Worm (Caenorhabditis elegans) whole organism, L4 larva: ENCODE data around the gene R10E11.6.

Experiments used
- D1046.2 ChIP-seq: fragments of 200-800 bp; sonication (Bioruptor generic); IDR thresholded peaks from 2 replicates; pipeline ENCODE4 v1.3.6; 2022; ENCODE audit warnings: missing genetic modification characterization, missing compliant biosample characterization
- F10B5.3 ChIP-seq: sonication (generic microtip); optimal IDR thresholded peaks from 2 replicates; lab custom pipeline; 2016; ENCODE audit warnings: mild to moderate bottlenecking, missing genetic modification characterization, missing compliant biosample characterization
- F37D6.2 ChIP-seq: sonication (generic microtip); optimal IDR thresholded peaks from 2 replicates; lab custom pipeline; 2016; ENCODE audit warnings: mild to moderate bottlenecking, missing genetic modification characterization, missing compliant biosample characterization
- F44E2.7 ChIP-seq: fragments of 200-800 bp; sonication (Bioruptor generic); IDR thresholded peaks from 2 replicates; pipeline ENCODE4 v2.1.2; 2022; ENCODE audit warnings: missing genetic modification characterization, missing compliant biosample characterization
- T20F7.1 ChIP-seq: fragments of 200-800 bp; sonication (Bioruptor generic); optimal IDR thresholded peaks from 2 replicates; lab custom pipeline; 2018; ENCODE audit warnings: mild to moderate bottlenecking, missing genetic modification characterization, missing compliant biosample characterization
- T26A8.4 ChIP-seq: fragments of 200-800 bp; sonication (Bioruptor generic); IDR thresholded peaks from 2 replicates; pipeline ENCODE4 v1.3.6; 2022; ENCODE audit warnings: missing genetic modification characterization, missing compliant biosample characterization
- Y48G9A.11 ChIP-seq: fragments of 200-800 bp; sonication (Bioruptor generic); IDR thresholded peaks from 2 replicates; pipeline ENCODE4 v1.3.6; 2022; ENCODE audit warnings: missing genetic modification reagents, missing genetic modification characterization, missing compliant biosample characterization
- Y75B8A.6 ChIP-seq: fragments of 200-800 bp; sonication (Bioruptor generic); IDR thresholded peaks from 2 replicates; pipeline ENCODE4 v1.3.6; 2022; ENCODE audit warnings: missing genetic modification reagents, missing genetic modification characterization, missing compliant biosample characterization
- ZK337.2 ChIP-seq: fragments of 200-800 bp; sonication (Bioruptor generic); IDR thresholded peaks from 2 replicates; pipeline ENCODE4 v1.3.6; 2022; ENCODE audit warnings: missing genetic modification reagents, missing genetic modification characterization, missing compliant biosample characterization
- ceh-20 ChIP-seq: fragments of 200-800 bp; sonication (Bioruptor generic); IDR thresholded peaks from 2 replicates; pipeline ENCODE4 v1.3.6; 2022; ENCODE audit warnings: missing genetic modification reagents, missing genetic modification characterization, missing compliant biosample characterization
- ceh-62 ChIP-seq: sonication (generic microtip); optimal IDR thresholded peaks from 2 replicates; lab custom pipeline; 2017; ENCODE audit warnings: missing biosample characterization, missing genetic modification characterization
- daf-12 ChIP-seq: fragments of 150-350 bp; optimal IDR thresholded peaks from 2 replicates; lab custom pipeline; 2014; ENCODE audit warnings: missing biosample characterization, missing genetic modification reagents, missing genetic modification characterization
- daf-8 ChIP-seq: fragments of 200-800 bp; sonication (Bioruptor generic); IDR thresholded peaks from 2 replicates; pipeline ENCODE4 v1.3.6; 2022; ENCODE audit warnings: missing genetic modification characterization, missing compliant biosample characterization
- dmd-6 ChIP-seq: fragments of 200-800 bp; sonication (Bioruptor generic); IDR thresholded peaks from 2 replicates; pipeline ENCODE4 v1.3.6; 2022; ENCODE audit warnings: missing genetic modification reagents, missing genetic modification characterization, missing compliant biosample characterization
- dmd-9 ChIP-seq: fragments of 200-800 bp; sonication (Bioruptor generic); IDR thresholded peaks from 2 replicates; pipeline ENCODE4 v1.3.6; 2022; ENCODE audit warnings: missing genetic modification reagents, missing genetic modification characterization, missing compliant biosample characterization
- dpl-1 ChIP-seq: fragments of 150-350 bp; optimal IDR thresholded peaks from 2 replicates; lab custom pipeline; 2014; ENCODE audit warnings: missing biosample characterization, missing genetic modification reagents, missing genetic modification characterization
- dve-1 ChIP-seq: sonication (generic microtip); optimal IDR thresholded peaks from 2 replicates; lab custom pipeline; 2017; ENCODE audit warnings: antibody characterized with exemption, mild to moderate bottlenecking, missing genetic modification characterization, missing compliant biosample characterization; ENCODE audit not compliant: insufficient read depth
- egl-43 ChIP-seq: fragments of 200-800 bp; sonication (Bioruptor generic); IDR thresholded peaks from 2 replicates; pipeline ENCODE4 v1.3.6; 2022; ENCODE audit warnings: missing genetic modification reagents, missing genetic modification characterization, missing compliant biosample characterization
- gei-8 ChIP-seq: fragments of 200-800 bp; sonication (Bioruptor generic); optimal IDR thresholded peaks from 2 replicates; lab custom pipeline; 2018; ENCODE audit warnings: mild to moderate bottlenecking, missing genetic modification characterization, missing compliant biosample characterization
- hif-1 ChIP-seq, 2 experiments: sonication (generic microtip); optimal IDR thresholded peaks; 2 replicates each; lab custom pipeline; 2016 to 2017; ENCODE audit warnings: missing compliant biosample characterization in 2 of 2, missing genetic modification characterization in 2 of 2, missing genetic modification reagents in 2 of 2, missing genotype in 2 of 2, mild to moderate bottlenecking in 1 of 2
- hlh-11 ChIP-seq: fragments of 200-800 bp; sonication (Bioruptor generic); optimal IDR thresholded peaks from 2 replicates; lab custom pipeline; 2018; ENCODE audit warnings: mild to moderate bottlenecking, missing genetic modification characterization, missing compliant biosample characterization
- hlh-30 ChIP-seq: sonication (generic microtip); optimal IDR thresholded peaks from 2 replicates; lab custom pipeline; 2017; ENCODE audit warnings: antibody characterized with exemption, mild to moderate bottlenecking, missing genetic modification characterization, missing compliant biosample characterization; ENCODE audit not compliant: insufficient read depth
- lin-13 ChIP-seq: fragments of 150-350 bp; optimal IDR thresholded peaks from 2 replicates; lab custom pipeline; 2014; ENCODE audit warnings: missing biosample characterization, missing genetic modification reagents, missing genetic modification characterization
- lin-38 ChIP-seq: fragments of 200-800 bp; sonication (Bioruptor generic); IDR thresholded peaks from 2 replicates; pipeline ENCODE4 v1.3.6; 2022; ENCODE audit warnings: missing genetic modification reagents, missing genetic modification characterization, missing compliant biosample characterization
- lsy-2 ChIP-seq, 2 experiments: fragments of 150-350 bp in 1 of 2; sonication (generic microtip) in 1 of 2; optimal IDR thresholded peaks; 2 replicates each; lab custom pipeline; 2014 to 2017; ENCODE audit warnings: missing biosample characterization in 2 of 2, missing genetic modification characterization in 2 of 2
- mdl-1 ChIP-seq, 2 experiments: fragments of 150-350 bp in 1 of 2; sonication (generic microtip) in 1 of 2; optimal IDR thresholded peaks; 2 replicates each; lab custom pipeline; 2014 to 2017; ENCODE audit warnings: missing biosample characterization in 2 of 2, missing genetic modification characterization in 2 of 2
- mes-2 ChIP-seq: sonication (generic microtip); optimal IDR thresholded peaks from 2 replicates; lab custom pipeline; 2016; ENCODE audit warnings: missing genotype, mild to moderate bottlenecking, missing genetic modification characterization, missing compliant biosample characterization; ENCODE audit not compliant: poor library complexity, severe bottlenecking
- nhr-10 ChIP-seq: fragments of 150-350 bp; optimal IDR thresholded peaks from 2 replicates; lab custom pipeline; 2014; ENCODE audit warnings: missing biosample characterization, missing genetic modification characterization
- nhr-237 ChIP-seq: sonication (generic microtip); optimal IDR thresholded peaks from 2 replicates; lab custom pipeline; 2017; ENCODE audit warnings: missing biosample characterization, missing genetic modification characterization
- nhr-28 ChIP-seq: fragments of 150-350 bp; optimal IDR thresholded peaks from 2 replicates; lab custom pipeline; 2014; ENCODE audit warnings: missing biosample characterization, missing genetic modification characterization
- nhr-6 ChIP-seq: fragments of 150-350 bp; optimal IDR thresholded peaks from 2 replicates; lab custom pipeline; 2014; ENCODE audit warnings: missing biosample characterization, missing genetic modification characterization
- nhr-76 ChIP-seq: fragments of 150-350 bp; optimal IDR thresholded peaks from 2 replicates; lab custom pipeline; 2014; ENCODE audit warnings: missing biosample characterization, missing genetic modification characterization
- nhr-77 ChIP-seq: fragments of 150-350 bp; optimal IDR thresholded peaks from 2 replicates; lab custom pipeline; 2014; ENCODE audit warnings: missing biosample characterization, missing genetic modification characterization
- pqm-1 ChIP-seq: sonication (generic microtip); optimal IDR thresholded peaks from 2 replicates; lab custom pipeline; 2017; ENCODE audit warnings: missing biosample characterization, missing genetic modification characterization
- set-16 ChIP-seq: fragments of 200-800 bp; sonication (Bioruptor generic); IDR thresholded peaks from 2 replicates; pipeline ENCODE4 v1.3.6; 2022; ENCODE audit warnings: missing genetic modification reagents, missing genetic modification characterization, missing compliant biosample characterization
- spr-3 ChIP-seq: fragments of 200-800 bp; sonication (Bioruptor generic); optimal IDR thresholded peaks from 2 replicates; lab custom pipeline; 2018; ENCODE audit warnings: mild to moderate bottlenecking, missing genetic modification characterization, missing compliant biosample characterization
- tra-1 ChIP-seq: fragments of 200-800 bp; sonication (Bioruptor generic); IDR thresholded peaks from 2 replicates; pipeline ENCODE4 v1.3.6; 2022; ENCODE audit warnings: missing genetic modification reagents, missing genetic modification characterization, missing compliant biosample characterization
- unc-130 ChIP-seq: sonication (generic microtip); optimal IDR thresholded peaks from 2 replicates; lab custom pipeline; 2016; ENCODE audit warnings: missing genetic modification reagents, missing genetic modification characterization, missing compliant biosample characterization
- unc-62 ChIP-seq, 3 experiments: fragments of 150-350 bp in 1 of 3; sonication (generic microtip); optimal IDR thresholded peaks in 2 of 3; peaks in 1 of 3; 1 replicate in 1 of 3; 2 replicates in 2 of 3; lab custom pipeline; 2014 to 2017; ENCODE audit warnings: missing biosample characterization in 3 of 3, missing genetic modification characterization in 3 of 3, missing genetic modification reagents in 3 of 3, missing genotype in 1 of 3
- zfp-3 ChIP-seq: fragments of 200-800 bp; sonication (Bioruptor generic); conservative IDR thresholded peaks from 2 replicates; pipeline ENCODE4 v1.3.6; 2022; ENCODE audit warnings: missing genetic modification reagents, missing genetic modification characterization, missing compliant biosample characterization
- zip-11 ChIP-seq: fragments of 200-800 bp; sonication (Bioruptor generic); IDR thresholded peaks from 2 replicates; pipeline ENCODE4 v1.3.6; 2022; ENCODE audit warnings: missing genetic modification characterization, missing compliant biosample characterization

The R10E11.6 gene

DNA sequence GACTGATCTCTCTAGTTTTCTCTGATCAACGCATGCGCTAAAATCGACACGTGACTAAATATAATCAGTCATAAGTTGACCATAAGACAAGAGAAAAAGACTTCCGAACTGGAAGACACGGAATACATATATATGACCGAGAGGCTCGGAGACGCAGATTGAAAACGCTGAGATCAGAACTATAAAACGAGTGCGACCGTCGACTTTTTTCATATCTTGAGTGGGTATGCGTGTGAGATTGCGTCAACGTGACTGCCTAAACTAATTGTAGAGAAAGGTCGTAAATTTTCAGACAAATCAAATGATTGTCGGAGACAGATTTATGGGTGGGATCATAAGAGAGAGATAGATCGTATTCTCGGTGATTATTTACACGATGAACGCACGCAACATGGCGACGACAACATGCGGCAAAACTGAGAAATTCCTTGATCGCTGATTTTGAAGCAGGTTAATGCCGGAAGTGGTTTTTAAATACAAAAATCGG lies 24.8 kb downstream of the R10E11.6 start (continued):
- TF ChIP-seq unc-62 (GFP tag; optimal IDR thresholded peaks at IDR 0.05 in 1 of 2; lab: Kevin White, UChicago) (no peak), unc-62 (tag; optimal IDR thresholded peaks at IDR 0.05; lab: Kevin White, UChicago) (no peak), F37D6.2 (tag; lab: Kevin White, UChicago) (no peak), dmd-6 (GFP tag; lab: Robert Waterston, UW) (peak; percentile 37; the same call in 1 of the 2 replicates), dpl-1 (GFP tag; lab: Kevin White, UChicago) (peak; percentile 34), F10B5.3 (tag; lab: Kevin White, UChicago) (no peak), hlh-11 (tag; lab: Kevin White, UChicago) (peak; percentile 81), lsy-2 (tag; optimal IDR thresholded peaks at IDR 0.05; lab: Kevin White, UChicago) (peak; percentile 2 to 25), mes-2 (no peak), ZK337.2 (no peak)

- TF ChIP-seq T26A8.4 (GFP tag; lab: Robert Waterston, UW) (no peak), T20F7.1 (peak; percentile 37), ceh-62 (tag; lab: Kevin White, UChicago) (no peak), nhr-10 (tag; lab: Kevin White, UChicago) (no peak), nhr-76 (no peak), F44E2.7 (no peak), ceh-20 (GFP tag; lab: Robert Waterston, UW) (no peak), set-16 (GFP tag; lab: Robert Waterston, UW) (no peak), dmd-9 (GFP tag; lab: Robert Waterston, UW) (no peak), zfp-3 (no peak), Y75B8A.6 (GFP tag; lab: Robert Waterston, UW) (no peak), lsy-2 (tag; optimal IDR thresholded peaks at IDR 0.05; lab: Kevin White, UChicago) (peak in 1 of 2 experiments; percentile 37), Y48G9A.11 (GFP tag; lab: Robert Waterston, UW) (no peak), tra-1 (GFP tag; lab: Robert Waterston, UW) (no peak), unc-130 (GFP tag; lab: Kevin White, UChicago) (no peak), gei-8 (no peak), daf-8 (GFP tag; lab: Robert Waterston, UW) (no peak), spr-3 (GFP tag; lab: Kevin White, UChicago) (no peak), egl-43 (GFP tag; lab: Robert Waterston, UW) (no peak), lin-38 (GFP tag; lab: Robert Waterston, UW) (peak; percentile 53), hif-1 (tag; optimal IDR thresholded peaks at IDR 0.05; lab: Kevin White, UChicago) (peak in 1 of 2 experiments; percentile 54), D1046.2 (GFP tag; lab: Robert Waterston, UW) (no peak), lin-13 (GFP tag; lab: Kevin White, UChicago) (no peak), pqm-1 (tag; lab: Kevin White, UChicago) (no peak), dpl-1 (GFP tag; lab: Kevin White, UChicago) (no peak), F10B5.3 (tag; lab: Kevin White, UChicago) (no peak), nhr-77 (tag; lab: Kevin White, UChicago) (no peak), zip-11 (GFP tag; lab: Robert Waterston, UW) (no peak), nhr-28 (tag; lab: Kevin White, UChicago) (no peak), mdl-1 (tag; optimal IDR thresholded peaks at IDR 0.05; lab: Kevin White, UChicago) (no peak), hlh-30 (tag; lab: Kevin White, UChicago) (peak; percentile 9), nhr-237 (tag; lab: Kevin White, UChicago) (no peak), mes-2 (peak; percentile 35), unc-62 (GFP tag; optimal IDR thresholded peaks at IDR 0.05 in 1 of 2; lab: Kevin White, UChicago) (no peak), unc-62 (tag; optimal IDR thresholded peaks at IDR 0.05; lab: Kevin White, UChicago) (no peak), nhr-6 (tag; lab: Kevin White, UChicago) (no peak), daf-12 (tag; lab: Kevin White, UChicago) (no peak), dve-1 (tag; lab: Kevin White, UChicago) (peak; percentile 3)
- TF ChIP-seq, all 104 proteins: peak for 7
These were observed 25.4 kb downstream of the R10E11.6 start, which contains the start of gene gtap-2 for ce11 chrIII:9808179-9808578. Gene gtap-2, plus strand, starts transcription at chrIII:9808544.
